Worm (Caenorhabditis elegans) whole organism, early embryonic: ENCODE results near the gene paqr-2.

Experiments used
- B0310.2 ChIP-seq: sonication (generic microtip); optimal IDR thresholded peaks from 2 replicates; lab custom pipeline; 2016; ENCODE audit warnings: mild to moderate bottlenecking, missing genetic modification characterization, missing compliant biosample characterization
- F13C5.2 ChIP-seq: sonication (generic microtip); optimal IDR thresholded peaks from 2 replicates; lab custom pipeline; 2017; ENCODE audit warnings: mild to moderate bottlenecking, missing genetic modification characterization, inconsistent platforms, missing compliant biosample characterization
- aly-1 ChIP-seq: sonication (generic microtip); optimal IDR thresholded peaks from 2 replicates; lab custom pipeline; 2016; ENCODE audit warnings: missing genetic modification characterization, missing compliant biosample characterization
- ama-1 ChIP-seq: fragments of 150-350 bp; optimal IDR thresholded peaks from 2 replicates; lab custom pipeline; 2014
- ceh-13 ChIP-seq: fragments of 200-800 bp; sonication (Bioruptor generic); optimal IDR thresholded peaks from 2 replicates; lab custom pipeline; 2018; ENCODE audit warnings: mild to moderate bottlenecking, missing genetic modification characterization, missing compliant biosample characterization
- ceh-36 ChIP-seq: sonication (generic microtip); optimal IDR thresholded peaks from 2 replicates; lab custom pipeline; 2016; ENCODE audit warnings: missing genetic modification characterization, inconsistent platforms, missing compliant biosample characterization
- ets-7 ChIP-seq: sonication (generic microtip); optimal IDR thresholded peaks from 2 replicates; lab custom pipeline; 2016; ENCODE audit warnings: missing genotype, missing genetic modification characterization, missing compliant biosample characterization
- flt-1 ChIP-seq: fragments of 200-800 bp; sonication (Bioruptor generic); IDR thresholded peaks from 2 replicates; pipeline ENCODE4 v1.3.6; 2022; ENCODE audit warnings: missing genetic modification characterization, missing compliant biosample characterization
- hmbx-1 ChIP-seq: sonication (generic microtip); optimal IDR thresholded peaks from 2 replicates; lab custom pipeline; 2016; ENCODE audit warnings: mild to moderate bottlenecking, missing genetic modification characterization, missing compliant biosample characterization
- hmg-4 ChIP-seq: fragments of 200-800 bp; sonication (Bioruptor generic); optimal IDR thresholded peaks from 2 replicates; lab custom pipeline; 2018; ENCODE audit warnings: mild to moderate bottlenecking, missing genetic modification characterization, missing compliant biosample characterization
- hnd-1 ChIP-seq: sonication (generic microtip); optimal IDR thresholded peaks from 2 replicates; lab custom pipeline; 2016; ENCODE audit warnings: missing genetic modification characterization, missing compliant biosample characterization
- pes-1 ChIP-seq: fragments of 200-800 bp; sonication (Bioruptor generic); IDR thresholded peaks from 2 replicates; pipeline ENCODE4 v1.3.6; 2022; ENCODE audit warnings: missing genetic modification reagents, missing genetic modification characterization, missing compliant biosample characterization
- scrt-1 ChIP-seq: fragments of 200-800 bp; sonication (Bioruptor generic); IDR thresholded peaks from 2 replicates; pipeline ENCODE4 v1.3.6; 2022; ENCODE audit warnings: missing genetic modification characterization, missing compliant biosample characterization
- sea-1 ChIP-seq: fragments of 200-800 bp; sonication (Bioruptor generic); conservative IDR thresholded peaks from 2 replicates; pipeline ENCODE4 v1.3.6; 2022; ENCODE audit warnings: missing genetic modification characterization, missing compliant biosample characterization
- tbx-11 ChIP-seq: fragments of 200-800 bp; sonication (Bioruptor generic); IDR thresholded peaks from 2 replicates; pipeline ENCODE4 v1.3.6; 2022; ENCODE audit warnings: missing genetic modification characterization, missing compliant biosample characterization
- tbx-37 ChIP-seq: fragments of 200-800 bp; sonication (Bioruptor generic); conservative IDR thresholded peaks from 2 replicates; pipeline ENCODE4 v1.3.6; 2022; ENCODE audit warnings: missing genetic modification reagents, missing genetic modification characterization, missing compliant biosample characterization
- tra-4 ChIP-seq: sonication (generic microtip); optimal IDR thresholded peaks from 2 replicates; lab custom pipeline; 2017; ENCODE audit warnings: missing genetic modification characterization, missing compliant biosample characterization

Gene paqr-2

ce11 chrIII:5375001-5375532 is 4.7 kb downstream of the paqr-2 start:
- TF ChIP-seq ama-1 (no peak), F13C5.2 (tag; lab: Kevin White, UChicago) (no peak), ceh-13 (GFP tag; lab: Kevin White, UChicago) (no peak), hnd-1 (tag; lab: Kevin White, UChicago) (no peak)

ce11 chrIII:5373715-5374114 is 6.0 kb downstream of the paqr-2 start:
- no peak for TF ChIP-seq hmg-4 (GFP tag; lab: Kevin White, UChicago)
- TF ChIP-seq ceh-13 (GFP tag; lab: Kevin White, UChicago) = no peak
- no peak for TF ChIP-seq B0310.2 (tag; lab: Kevin White, UChicago)
- TF ChIP-seq ets-7 = no peak
- TF ChIP-seq hmbx-1 (tag; lab: Kevin White, UChicago) = no peak
- TF ChIP-seq hnd-1 (tag; lab: Kevin White, UChicago) = no peak

- peak; percentile 14 for TF ChIP-seq hmg-4 (GFP tag; lab: Kevin White, UChicago)
- no peak for TF ChIP-seq ama-1
Observed at ce11 chrIII:5372884-5373283, 6.8 kb downstream of the paqr-2 start.

- no peak for TF ChIP-seq aly-1 (tag; lab: Kevin White, UChicago)
- no peak for TF ChIP-seq sea-1 (GFP tag; lab: Robert Waterston, UW)
- no peak for TF ChIP-seq flt-1 (GFP tag; lab: Robert Waterston, UW)
- TF ChIP-seq tbx-37 (GFP tag; lab: Robert Waterston, UW) = no peak
- no peak for TF ChIP-seq ceh-13 (GFP tag; lab: Kevin White, UChicago)
- TF ChIP-seq tbx-11 (GFP tag; lab: Robert Waterston, UW) = no peak
- no peak for TF ChIP-seq ceh-36
- no peak for TF ChIP-seq hmbx-1 (tag; lab: Kevin White, UChicago)
- no peak for TF ChIP-seq scrt-1 (GFP tag; lab: Robert Waterston, UW)
- TF ChIP-seq ama-1 = no peak
- TF ChIP-seq hmg-4 (GFP tag; lab: Kevin White, UChicago) = no peak
- no peak for TF ChIP-seq B0310.2 (tag; lab: Kevin White, UChicago)
Observed at ce11 chrIII:5371226-5371926, 8.4 kb downstream of the paqr-2 start, which contains the start of gene szy-2. TSS of gene szy-2 (minus strand) at chrIII:5371276.

ce11 chrIII:5367995-5368899 is 11.5 kb downstream of the paqr-2 start, which contains the start of gene dhs-9:
TSS of gene dhs-9 (minus strand) at chrIII:5368045.
- TF ChIP-seq tbx-37 (GFP tag; lab: Robert Waterston, UW) (no peak), aly-1 (tag; lab: Kevin White, UChicago) (no peak), tra-4 (tag; lab: Kevin White, UChicago) (no peak), ceh-13 (GFP tag; lab: Kevin White, UChicago) (no peak), hmbx-1 (tag; lab: Kevin White, UChicago) (no peak), F13C5.2 (tag; lab: Kevin White, UChicago) (no peak), ama-1 (no peak), flt-1 (GFP tag; lab: Robert Waterston, UW) (no peak), ets-7 (no peak), hnd-1 (tag; lab: Kevin White, UChicago) (no peak), hmg-4 (GFP tag; lab: Kevin White, UChicago) (no peak), pes-1 (no peak), scrt-1 (GFP tag; lab: Robert Waterston, UW) (no peak), B0310.2 (tag; lab: Kevin White, UChicago) (no peak), sea-1 (GFP tag; lab: Robert Waterston, UW) (no peak), ceh-36 (no peak), tbx-11 (GFP tag; lab: Robert Waterston, UW) (no peak)

ce11 chrIII:5361909-5362308 is 17.8 kb downstream of the paqr-2 start, which contains the start of gene Y32H12A.1:
TSS of gene Y32H12A.1 (plus strand) at chrIII:5362209.
- TF ChIP-seq flt-1 (GFP tag; lab: Robert Waterston, UW) (no peak), hmbx-1 (tag; lab: Kevin White, UChicago) (no peak), tra-4 (tag; lab: Kevin White, UChicago) (no peak), ceh-13 (GFP tag; lab: Kevin White, UChicago) (no peak), aly-1 (tag; lab: Kevin White, UChicago) (no peak), ceh-36 (no peak), hnd-1 (tag; lab: Kevin White, UChicago) (no peak), tbx-11 (GFP tag; lab: Robert Waterston, UW) (no peak), scrt-1 (GFP tag; lab: Robert Waterston, UW) (no peak), sea-1 (GFP tag; lab: Robert Waterston, UW) (no peak), B0310.2 (tag; lab: Kevin White, UChicago) (no peak), F13C5.2 (tag; lab: Kevin White, UChicago) (no peak), hmg-4 (GFP tag; lab: Kevin White, UChicago) (no peak), ets-7 (no peak), pes-1 (no peak), ama-1 (no peak)

- TF ChIP-seq ama-1 (no peak), pes-1 (peak; percentile 67), ets-7 (peak; percentile 10), F13C5.2 (tag; lab: Kevin White, UChicago) (peak; percentile 27), hnd-1 (tag; lab: Kevin White, UChicago) (no peak), tbx-37 (GFP tag; lab: Robert Waterston, UW) (peak; percentile 85), flt-1 (GFP tag; lab: Robert Waterston, UW) (peak; percentile 58)
Observed at ce11 chrIII:5349250-5349649, 30.5 kb downstream of the paqr-2 start, which contains the start of gene thoc-5. TSS of gene thoc-5 (minus strand) at chrIII:5349401.
